Fruit fly (Drosophila melanogaster) whole organism, larva: ENCODE results near the gene CG7742.

Experiments used
- noc ChIP-seq: fragments of 200-800 bp; sonication (Bioruptor generic); optimal IDR thresholded peaks from 3 replicates; lab custom pipeline; 2019; ENCODE audit warnings: missing biosample characterization, mild to moderate bottlenecking, missing genetic modification characterization, moderate library complexity

Gene CG7742

DNA sequence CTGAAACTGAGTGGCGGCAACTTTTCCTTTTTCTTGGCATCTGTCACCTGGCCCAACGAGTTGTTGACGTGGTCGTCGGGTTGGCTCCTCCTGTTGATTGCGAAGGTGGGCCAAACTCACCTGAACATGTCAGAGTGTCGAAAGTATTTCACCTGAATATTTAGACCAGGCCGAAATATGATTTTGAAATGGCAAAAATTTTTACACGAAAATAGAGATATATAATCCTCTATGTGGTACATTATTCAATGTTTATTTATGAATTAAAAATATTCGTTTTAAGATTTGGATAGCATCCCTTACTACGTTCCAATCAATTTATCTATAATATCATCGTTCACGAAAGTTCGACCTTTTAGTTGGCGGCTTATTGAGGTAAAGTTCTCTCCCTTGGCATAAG lies at the start of gene CG7742:
TSS of gene CG7742 (minus strand) at position 101 of the 400 bp plus-strand sequence.
- TF ChIP-seq noc (tag; lab: Kevin White, UChicago), result no peak

DNA sequence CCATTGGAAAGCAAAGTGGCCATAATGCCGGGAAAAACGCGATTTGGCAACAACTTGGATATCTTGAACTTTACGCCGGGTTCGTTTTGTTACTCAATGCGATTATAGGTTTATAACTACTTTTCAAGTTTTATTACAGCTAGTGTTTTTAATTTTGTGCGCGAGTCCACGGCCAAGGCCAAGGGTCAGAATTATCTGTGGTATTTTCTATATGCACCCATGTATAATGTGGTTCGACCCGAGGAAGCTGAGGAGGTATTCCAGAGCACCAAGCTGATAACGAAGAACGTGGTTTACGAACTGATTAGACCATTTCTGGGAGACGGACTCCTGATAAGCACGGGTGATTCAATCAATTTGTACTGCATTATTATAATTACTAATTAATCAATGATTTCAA lies 49.3 kb upstream of the CG7742 start:
- no peak for TF ChIP-seq noc (tag; lab: Kevin White, UChicago)

DNA sequence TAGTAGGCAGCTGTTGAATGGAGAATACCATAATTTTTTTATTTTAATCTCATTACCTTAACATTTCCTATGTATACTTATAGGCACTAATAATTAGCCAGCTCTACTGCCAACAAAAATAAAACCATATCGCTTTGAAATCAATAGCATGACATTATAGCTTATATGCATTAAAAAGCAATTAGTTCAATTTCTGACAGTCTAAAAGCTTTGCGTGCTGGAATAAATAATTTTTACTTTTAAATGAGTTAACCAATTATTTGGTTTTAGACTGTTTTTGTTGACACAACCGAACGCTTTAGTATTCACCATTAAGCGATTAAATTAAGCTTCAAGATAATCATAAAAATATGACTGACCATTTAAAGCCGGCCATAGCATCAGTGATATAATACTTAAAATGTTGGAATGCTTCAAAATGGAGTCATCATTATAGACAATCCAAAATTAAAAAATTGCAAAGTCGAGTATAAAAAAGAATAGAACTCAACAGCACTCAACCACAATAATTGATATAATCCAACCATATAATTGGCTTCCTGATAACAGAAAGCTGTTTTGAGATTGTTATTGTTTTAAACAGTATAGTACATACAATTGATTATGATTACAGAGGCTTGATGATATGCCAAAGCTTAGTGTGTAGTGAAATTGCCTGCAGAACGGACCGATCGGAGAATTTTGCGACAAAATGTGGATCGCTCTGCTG lies 48.6 kb upstream of the CG7742 start, which contains the start of gene Cyp4ac1:
TSS of gene Cyp4ac1 (plus strand) at position 659 of the 709 bp plus-strand sequence.
- TF ChIP-seq noc (tag; lab: Kevin White, UChicago), result no peak

DNA sequence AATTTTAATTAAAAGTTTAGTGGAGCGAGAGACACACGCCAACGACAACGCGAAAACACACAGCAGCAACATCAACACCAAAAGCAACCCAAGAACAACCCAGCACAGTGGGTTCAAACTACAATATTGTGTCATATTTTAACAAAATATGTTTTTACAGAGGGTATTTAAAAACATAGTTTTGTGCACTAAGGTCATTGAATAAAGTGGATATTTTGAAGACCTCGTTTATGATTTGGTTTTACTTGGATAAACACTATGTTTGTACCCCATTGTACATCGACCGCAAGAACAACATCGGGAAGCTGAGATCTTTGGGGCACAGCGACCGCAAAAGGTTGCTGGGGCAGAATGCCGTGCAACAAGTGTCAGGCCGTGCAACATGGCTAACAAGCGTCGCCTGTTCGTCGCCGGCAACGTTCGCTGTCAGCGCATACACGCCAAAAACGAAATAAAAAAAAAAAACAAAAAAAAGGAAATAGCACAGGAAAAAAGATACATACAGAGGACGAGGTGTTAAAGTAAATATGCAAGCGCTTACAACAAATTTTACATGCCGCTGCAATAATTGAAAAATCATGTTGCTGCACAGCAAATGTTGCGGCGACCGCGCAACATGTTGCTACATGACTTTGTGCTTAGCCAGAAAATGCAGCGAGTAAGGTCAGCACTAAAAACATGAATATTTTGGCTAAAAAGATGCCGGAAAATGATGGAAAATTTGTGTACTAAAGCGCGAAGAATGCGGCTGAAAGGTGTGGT lies 46.5 kb upstream of the CG7742 start:
- no peak for TF ChIP-seq noc (tag; lab: Kevin White, UChicago)

DNA sequence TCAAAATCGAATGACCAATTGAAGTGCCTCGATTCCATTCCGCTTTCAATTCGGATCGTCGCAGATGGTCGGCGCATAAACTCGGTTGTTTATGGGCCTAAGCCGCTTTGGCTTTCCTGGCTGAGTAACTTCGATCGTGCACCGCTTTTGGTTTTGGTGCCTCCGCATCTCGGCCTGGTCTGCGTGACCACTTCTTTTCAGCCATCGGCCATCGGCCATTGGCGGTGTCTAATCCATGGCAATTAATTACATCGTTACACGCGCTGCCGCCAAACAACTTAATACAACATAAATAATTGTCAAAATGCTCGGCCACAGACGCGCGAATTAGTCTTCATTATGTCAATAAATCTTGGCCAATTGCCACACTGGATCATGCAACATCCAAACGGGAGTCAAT lies 45.4 kb upstream of the CG7742 start:
- TF ChIP-seq noc (tag; lab: Kevin White, UChicago), result no peak

DNA sequence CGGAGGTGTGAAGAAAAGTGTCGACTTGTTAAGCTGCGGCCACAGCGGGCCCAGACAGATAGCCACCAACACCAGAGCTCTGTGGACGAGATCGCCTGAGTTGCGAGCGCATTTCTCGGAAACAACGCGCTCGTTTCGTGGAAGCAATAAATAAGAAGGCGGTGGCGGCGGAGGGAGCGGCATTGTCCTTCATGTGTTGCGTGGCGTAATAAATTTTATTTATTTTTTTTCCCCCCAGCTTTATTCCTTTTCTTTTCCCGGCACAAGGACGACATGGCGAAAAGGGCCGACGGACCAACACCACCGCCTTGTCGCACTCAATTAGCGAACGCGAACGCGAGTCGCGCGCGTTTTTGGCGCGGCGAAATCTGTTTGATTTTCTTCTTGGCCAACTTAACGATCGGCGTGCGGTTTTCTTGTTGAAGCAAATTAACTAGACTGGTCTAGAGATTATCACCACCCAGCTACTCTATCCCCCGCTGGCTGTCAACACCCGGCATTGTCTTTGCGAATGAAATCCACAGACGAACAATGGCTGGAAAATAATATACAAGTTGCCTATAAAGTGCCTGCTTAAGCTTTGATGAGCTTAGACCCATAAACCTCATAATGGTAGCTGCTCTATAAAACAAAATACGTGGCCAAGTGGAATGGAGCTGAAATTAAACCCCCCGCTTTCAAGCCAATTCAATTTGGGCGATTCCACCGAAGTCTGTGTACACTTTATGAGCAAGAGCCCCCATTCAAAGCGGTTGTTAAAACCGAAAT lies 44.4 kb upstream of the CG7742 start:
- TF ChIP-seq noc (tag; lab: Kevin White, UChicago), result no peak

DNA sequence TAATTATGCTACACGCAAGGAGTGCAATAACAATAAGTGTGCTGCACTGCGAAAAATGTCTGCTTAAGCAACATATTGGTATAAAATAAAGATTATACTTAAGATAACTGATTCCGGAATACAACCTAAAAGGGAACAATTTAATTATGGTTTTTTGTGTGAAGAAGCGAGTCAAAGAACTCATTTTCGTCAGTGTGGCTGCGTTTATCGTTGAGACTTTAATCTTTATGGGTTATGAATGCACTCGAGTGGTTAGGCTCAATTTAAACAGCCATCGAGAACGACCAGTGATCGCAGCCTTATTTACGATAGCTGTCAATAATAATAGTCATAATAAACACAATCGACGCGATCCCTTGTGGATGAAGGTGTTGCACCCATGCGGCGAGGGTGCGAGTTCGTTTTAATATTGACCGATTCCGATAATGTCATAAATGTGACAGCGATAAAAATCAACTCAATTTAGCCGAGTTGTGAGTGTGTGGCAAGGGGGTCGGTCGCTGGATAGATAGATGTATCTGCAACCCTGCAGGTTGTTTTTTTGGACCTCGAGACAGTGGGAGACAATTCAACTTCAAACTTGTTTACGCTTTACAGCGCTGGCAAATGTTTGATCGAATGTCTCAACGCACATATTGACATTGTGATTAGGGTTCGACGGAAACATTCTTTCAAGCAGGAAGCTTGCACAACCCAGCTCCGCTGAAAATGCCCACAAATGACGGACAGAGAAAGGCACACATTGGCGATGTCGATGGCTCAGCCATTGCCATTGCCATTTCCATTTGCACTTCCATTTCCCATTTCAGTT lies 41.4 kb upstream of the CG7742 start:
- TF ChIP-seq noc (tag; lab: Kevin White, UChicago), result no peak

DNA sequence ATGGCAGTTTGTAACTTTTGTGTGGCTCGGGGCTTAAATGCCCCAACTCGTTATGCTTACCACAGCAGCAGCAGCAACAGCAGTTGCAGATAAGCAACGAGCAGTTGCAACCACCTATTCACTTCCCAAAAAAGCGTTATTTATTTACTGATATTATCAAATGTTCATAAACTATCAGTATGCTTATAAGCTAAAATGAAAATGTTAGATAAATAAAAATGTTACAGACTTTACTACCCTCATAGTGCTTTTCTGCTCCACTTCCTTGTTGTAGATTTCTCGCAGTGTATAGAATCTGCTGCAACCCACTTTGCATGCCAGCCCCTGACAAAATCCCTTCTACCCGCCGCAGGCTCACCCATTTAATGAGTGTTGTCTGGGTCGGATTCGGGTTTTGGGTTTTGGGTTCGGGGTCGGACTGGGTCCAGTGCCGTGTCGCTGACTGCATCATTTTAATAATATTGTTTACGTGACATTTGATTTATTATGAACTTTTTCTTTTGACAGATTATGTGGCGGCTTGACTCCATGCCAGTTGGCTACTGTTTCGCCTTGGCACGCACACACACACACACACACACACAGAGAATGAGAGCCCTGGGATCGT lies 39.3 kb upstream of the CG7742 start:
- no peak for TF ChIP-seq noc (tag; lab: Kevin White, UChicago)

DNA sequence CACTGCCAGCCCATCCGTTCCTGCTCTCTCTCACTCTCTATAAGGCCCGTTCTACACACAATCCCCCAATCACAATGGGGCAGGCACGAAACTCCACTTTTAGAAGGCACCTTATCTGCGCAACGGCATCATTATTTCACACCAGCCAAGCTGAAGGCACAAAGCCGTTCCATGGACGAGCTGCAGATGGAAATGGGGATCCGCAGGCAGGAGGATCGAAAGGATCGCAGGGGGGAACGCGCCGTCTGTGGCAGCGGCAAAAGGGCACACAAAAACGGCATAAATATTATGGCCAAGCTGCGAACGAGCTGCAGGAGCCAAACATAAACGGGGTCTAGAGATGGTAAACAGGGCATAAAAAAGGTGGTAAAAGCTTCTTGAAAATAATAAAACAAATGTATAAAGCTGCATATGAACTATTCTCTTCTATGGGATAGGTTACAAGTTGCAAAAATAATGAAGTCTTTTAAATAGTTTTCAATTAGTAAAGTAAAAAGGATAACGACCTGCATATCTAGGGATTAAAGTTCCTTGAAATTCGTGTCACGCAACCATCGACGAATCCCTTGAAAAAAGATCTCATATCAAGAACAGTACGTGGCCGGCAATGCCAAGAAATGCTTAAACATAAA lies 37.6 kb upstream of the CG7742 start:
- no peak for TF ChIP-seq noc (tag; lab: Kevin White, UChicago)

DNA sequence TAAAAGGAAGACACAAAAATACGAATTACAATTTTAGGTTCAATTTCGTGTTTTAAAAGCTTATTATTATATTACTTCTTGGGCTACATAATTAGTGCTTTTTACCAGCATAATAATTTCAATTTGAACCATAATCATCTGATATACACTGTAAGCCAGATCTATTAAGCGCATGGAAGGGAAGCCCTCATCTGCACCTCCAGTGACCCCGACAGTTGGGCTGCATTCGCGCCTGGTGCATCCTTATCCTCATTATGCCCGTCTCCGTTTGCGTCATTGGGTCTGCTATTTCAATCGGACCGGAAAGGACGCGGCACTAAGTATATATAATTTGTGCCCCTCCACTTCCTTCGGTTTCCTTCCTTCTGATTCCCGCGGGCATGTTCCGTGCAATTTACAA lies 36.8 kb upstream of the CG7742 start:
- TF ChIP-seq noc (tag; lab: Kevin White, UChicago), result no peak

DNA sequence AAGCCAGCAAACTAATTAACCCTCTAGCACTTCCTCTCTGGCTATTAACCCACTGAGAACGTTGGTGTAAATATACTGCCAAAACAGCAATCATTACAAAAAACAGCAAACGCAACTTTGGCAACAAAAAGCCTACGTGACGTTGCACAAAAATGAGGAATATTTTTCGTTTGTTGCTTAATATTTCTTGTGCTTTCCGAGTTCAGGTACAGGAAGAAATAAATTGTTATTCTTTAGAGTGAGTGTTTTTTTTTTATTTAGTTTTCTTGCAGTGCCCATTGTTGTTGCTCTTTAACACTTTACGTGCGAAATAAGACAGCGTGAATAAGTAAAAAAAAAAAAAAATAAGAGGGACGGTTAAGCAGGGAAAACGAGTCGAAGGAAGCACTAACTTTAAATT lies 36.3 kb upstream of the CG7742 start:
- TF ChIP-seq noc (tag; lab: Kevin White, UChicago), result no peak

DNA sequence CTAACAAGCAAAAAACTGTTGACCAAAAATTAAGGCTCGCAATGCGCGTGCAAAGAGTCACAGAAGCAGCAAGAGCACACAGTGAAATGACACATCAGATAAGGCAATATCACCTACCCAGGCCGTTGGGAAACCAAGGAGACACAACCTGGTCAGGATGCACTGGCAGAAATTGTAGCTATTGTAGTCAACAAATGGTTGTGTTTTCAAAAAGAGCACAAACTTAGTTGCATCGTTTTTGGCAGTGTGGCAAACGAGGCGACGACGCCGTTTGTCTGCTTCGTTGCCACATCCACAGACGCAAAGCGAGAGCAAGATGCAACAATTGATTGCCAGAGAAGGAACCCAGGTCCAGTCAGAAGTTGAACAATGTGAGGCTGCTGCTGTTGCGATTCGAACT lies 34.9 kb upstream of the CG7742 start:
- no peak for TF ChIP-seq noc (tag; lab: Kevin White, UChicago)

DNA sequence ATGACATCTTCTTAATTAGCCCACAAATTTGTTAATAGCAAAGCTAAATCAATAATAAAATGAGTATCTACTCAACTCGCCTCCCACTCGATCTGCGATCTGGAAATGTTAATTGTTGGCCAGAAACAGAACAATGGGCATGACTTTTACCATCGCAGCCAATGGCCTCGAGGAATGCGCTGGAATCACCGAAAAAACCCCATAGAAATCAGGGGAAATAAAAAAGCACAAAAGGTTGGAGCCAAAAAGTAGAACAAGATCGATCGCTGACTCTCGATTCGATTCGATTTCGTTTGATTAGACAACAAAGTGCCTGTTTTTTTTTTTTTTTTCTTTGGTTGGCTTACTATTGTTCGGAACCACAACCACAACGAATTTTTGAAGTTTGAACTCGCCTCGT lies 33.7 kb upstream of the CG7742 start:
- TF ChIP-seq noc (tag; lab: Kevin White, UChicago), result no peak

DNA sequence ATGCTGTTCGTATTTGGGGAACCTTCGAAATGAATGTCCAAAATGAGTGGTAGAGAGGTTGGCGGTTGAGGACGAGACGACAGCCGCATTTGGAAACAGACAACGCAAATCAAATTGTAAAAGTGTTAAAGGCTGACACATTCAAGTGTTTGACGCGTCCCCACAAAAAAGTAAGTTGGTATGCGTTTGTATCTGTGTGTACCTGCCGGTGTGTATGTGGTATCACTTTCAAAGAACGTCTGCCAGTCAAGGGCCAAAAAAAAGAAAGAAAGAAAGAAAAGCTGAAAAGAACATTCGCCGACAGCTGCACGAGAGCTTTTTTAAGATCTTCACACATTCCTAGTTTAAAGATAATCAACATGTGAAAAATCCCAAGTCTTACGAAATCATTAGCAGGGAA lies 32.9 kb upstream of the CG7742 start:
- no peak for TF ChIP-seq noc (tag; lab: Kevin White, UChicago)
